Worm (Caenorhabditis elegans) whole organism, L3 larva: ENCODE data around the gene nhr-110.

ENCODE experiments used
- R02D3.7 ChIP-seq: fragments of 150-350 bp; optimal IDR thresholded peaks from 2 replicates; lab custom pipeline; 2014; ENCODE audit warnings: missing biosample characterization, missing genetic modification characterization
- aly-2 ChIP-seq: fragments of 150-350 bp; optimal IDR thresholded peaks from 2 replicates; lab custom pipeline; 2014; ENCODE audit warnings: missing biosample characterization, missing genetic modification characterization
- ama-1 ChIP-seq: fragments of 150-350 bp; optimal IDR thresholded peaks from 2 replicates; lab custom pipeline; 2018
- ceh-16 ChIP-seq: sonication (generic microtip); optimal IDR thresholded peaks from 2 replicates; lab custom pipeline; 2017; ENCODE audit warnings: missing biosample characterization, missing genetic modification characterization
- ceh-28 ChIP-seq: fragments of 150-350 bp; optimal IDR thresholded peaks from 2 replicates; lab custom pipeline; 2014; ENCODE audit warnings: missing biosample characterization, missing genetic modification reagents, missing genetic modification characterization
- ceh-82 ChIP-seq: fragments of 150-350 bp; optimal IDR thresholded peaks from 2 replicates; lab custom pipeline; 2014; ENCODE audit warnings: missing biosample characterization, missing genetic modification characterization
- egl-5 ChIP-seq: fragments of 150-350 bp; optimal IDR thresholded peaks from 2 replicates; lab custom pipeline; 2017; ENCODE audit warnings: missing biosample characterization, missing genetic modification reagents, missing genetic modification characterization, inconsistent platforms
- elt-1 ChIP-seq: fragments of 150-350 bp; optimal IDR thresholded peaks from 2 replicates; lab custom pipeline; 2014; ENCODE audit warnings: missing biosample characterization, missing genetic modification characterization
- elt-2 ChIP-seq: sonication (generic microtip); optimal IDR thresholded peaks from 2 replicates; lab custom pipeline; 2016; ENCODE audit warnings: missing genetic modification reagents, mild to moderate bottlenecking, missing genetic modification characterization, missing compliant biosample characterization
- eor-1 ChIP-seq, 2 experiments: fragments of 150-350 bp; optimal IDR thresholded peaks; 2 replicates each; lab custom pipeline; 2014 to 2018; ENCODE audit warnings: missing biosample characterization in 2 of 2, missing genetic modification characterization in 2 of 2
- fkh-10 ChIP-seq: sonication (generic microtip); optimal IDR thresholded peaks from 2 replicates; lab custom pipeline; 2017; ENCODE audit warnings: missing biosample characterization, missing genetic modification reagents, missing genetic modification characterization
- fkh-2 ChIP-seq: fragments of 150-350 bp; optimal IDR thresholded peaks from 2 replicates; lab custom pipeline; 2014; ENCODE audit warnings: missing biosample characterization, missing genetic modification reagents, missing genetic modification characterization
- fos-1 ChIP-seq: fragments of 150-350 bp; optimal IDR thresholded peaks from 2 replicates; lab custom pipeline; 2014; ENCODE audit warnings: missing biosample characterization, missing genetic modification characterization
- hmg-11 ChIP-seq: sonication (generic microtip); optimal IDR thresholded peaks from 2 replicates; lab custom pipeline; 2016; ENCODE audit warnings: missing genetic modification characterization, missing compliant biosample characterization
- lin-15B ChIP-seq: fragments of 150-350 bp; optimal IDR thresholded peaks from 2 replicates; lab custom pipeline; 2014; ENCODE audit warnings: missing biosample characterization, missing genetic modification characterization
- lin-39 ChIP-seq: fragments of 150-350 bp; optimal IDR thresholded peaks from 2 replicates; lab custom pipeline; 2018; ENCODE audit warnings: missing biosample characterization, missing genetic modification reagents, missing genetic modification characterization
- lsy-12 ChIP-seq: sonication (generic microtip); optimal IDR thresholded peaks from 2 replicates; lab custom pipeline; 2016; ENCODE audit warnings: mild to moderate bottlenecking, missing genetic modification characterization, missing compliant biosample characterization
- mml-1 ChIP-seq: fragments of 150-350 bp; sonication (generic microtip); optimal IDR thresholded peaks from 3 replicates; lab custom pipeline; 2014; ENCODE audit warnings: missing biosample characterization, missing genetic modification characterization
- nhr-11 ChIP-seq: fragments of 150-350 bp; optimal IDR thresholded peaks from 2 replicates; lab custom pipeline; 2014; ENCODE audit warnings: missing biosample characterization, missing genetic modification characterization
- nhr-23 ChIP-seq: fragments of 150-350 bp; optimal IDR thresholded peaks from 2 replicates; lab custom pipeline; 2014; ENCODE audit warnings: missing biosample characterization, missing genetic modification reagents, missing genetic modification characterization
- nhr-25 ChIP-seq: sonication (generic microtip); optimal IDR thresholded peaks from 2 replicates; lab custom pipeline; 2017; ENCODE audit warnings: missing biosample characterization, missing genetic modification characterization
- nhr-28 ChIP-seq: fragments of 150-350 bp; optimal IDR thresholded peaks from 2 replicates; lab custom pipeline; 2014; ENCODE audit warnings: missing biosample characterization, missing genetic modification characterization
- nhr-43 ChIP-seq: sonication (generic microtip); optimal IDR thresholded peaks from 2 replicates; lab custom pipeline; 2016; ENCODE audit warnings: mild to moderate bottlenecking, missing genetic modification characterization, missing compliant biosample characterization; ENCODE audit not compliant: poor library complexity, severe bottlenecking
- nhr-67 ChIP-seq: fragments of 150-350 bp; optimal IDR thresholded peaks from 2 replicates; lab custom pipeline; 2014; ENCODE audit warnings: missing biosample characterization, missing genetic modification characterization
- nhr-77 ChIP-seq: fragments of 150-350 bp; optimal IDR thresholded peaks from 2 replicates; lab custom pipeline; 2014; ENCODE audit warnings: missing biosample characterization, missing genetic modification characterization
- pha-4 ChIP-seq: fragments of 150-350 bp; optimal IDR thresholded peaks from 2 replicates; lab custom pipeline; 2014; ENCODE audit warnings: missing biosample characterization, missing genetic modification reagents, missing genetic modification characterization
- sea-2 ChIP-seq: fragments of 150-350 bp; sonication (generic microtip); optimal IDR thresholded peaks from 4 replicates; lab custom pipeline; 2014; ENCODE audit warnings: missing biosample characterization, missing genetic modification reagents, missing genetic modification characterization
- snpc-4 ChIP-seq: fragments of 150-350 bp; optimal IDR thresholded peaks from 2 replicates; lab custom pipeline; 2014; ENCODE audit warnings: missing biosample characterization, missing genetic modification characterization
- unc-39 ChIP-seq: sonication (generic microtip); optimal IDR thresholded peaks from 4 replicates; lab custom pipeline; 2017; ENCODE audit warnings: missing biosample characterization, missing genetic modification characterization
- unc-62 ChIP-seq: fragments of 150-350 bp; sonication (generic microtip); optimal IDR thresholded peaks from 4 replicates; lab custom pipeline; 2014; ENCODE audit warnings: missing biosample characterization, missing genetic modification reagents, missing genetic modification characterization
- zag-1 ChIP-seq: fragments of 150-350 bp; optimal IDR thresholded peaks from 2 replicates; lab custom pipeline; 2014; ENCODE audit warnings: missing biosample characterization, missing genetic modification characterization
- ztf-4 ChIP-seq: fragments of 150-350 bp; optimal IDR thresholded peaks from 2 replicates; lab custom pipeline; 2014; ENCODE audit warnings: missing biosample characterization, missing genetic modification characterization

Gene nhr-110

DNA sequence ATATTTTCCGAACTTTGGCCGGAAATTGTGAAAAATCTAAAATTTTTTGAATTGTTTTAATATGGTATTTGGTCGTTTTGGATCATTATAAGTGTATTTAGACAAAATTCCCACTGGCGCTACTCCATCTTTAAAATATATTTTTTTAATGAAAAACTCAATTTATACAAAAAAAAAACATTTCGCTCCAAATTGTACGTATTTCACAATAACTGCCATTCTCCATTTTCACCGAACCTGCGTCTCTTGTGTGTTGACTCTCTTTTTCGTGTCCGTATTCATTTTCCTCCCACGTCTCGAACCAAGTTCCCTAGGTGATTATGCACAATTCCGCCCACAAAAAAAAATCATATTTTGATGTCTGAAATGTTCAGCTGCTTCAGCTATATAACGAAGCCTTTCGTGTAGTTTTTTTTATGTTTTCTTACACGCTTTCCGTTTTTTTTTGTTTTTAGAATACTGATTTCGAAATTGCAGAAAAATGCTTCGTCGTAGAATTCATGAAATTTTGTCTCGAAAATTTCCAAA is 23.6 kb downstream of the nhr-110 start, which contains the start of gene F16B4.2:
Gene F16B4.2, plus strand, starts transcription at position 478 of the 528 bp plus-strand sequence.
- no peak for TF ChIP-seq zag-1
- no peak for TF ChIP-seq ceh-16 (tag; lab: Kevin White, UChicago)
- TF ChIP-seq hmg-11 (tag; lab: Kevin White, UChicago) = peak; percentile 13

DNA sequence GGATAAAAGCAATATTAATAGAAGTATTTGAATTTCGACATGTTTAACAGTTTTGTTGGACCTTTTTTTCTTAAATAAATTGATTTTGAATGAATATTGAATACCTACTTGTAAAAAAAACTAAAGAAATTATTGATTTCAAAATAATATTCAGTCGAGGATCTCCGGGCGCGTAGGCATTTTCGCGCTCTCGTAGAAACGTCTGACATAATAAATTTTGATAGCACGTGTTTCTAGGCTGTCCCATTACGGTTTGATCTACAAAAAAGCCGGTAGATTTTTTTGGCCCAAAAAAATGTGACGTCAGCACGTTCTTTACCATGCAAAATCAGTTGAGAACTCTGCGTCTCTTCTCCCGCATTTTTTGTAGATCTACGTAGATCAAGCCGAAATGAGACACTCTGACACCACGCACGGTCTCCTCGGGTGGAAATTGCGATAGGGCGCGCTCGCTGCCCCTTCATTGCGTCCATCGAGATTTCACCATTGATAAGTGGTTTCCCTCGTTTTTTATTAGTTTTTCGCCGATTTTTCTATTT is 29.6 kb downstream of the nhr-110 start:
- TF ChIP-seq nhr-43 = peak; percentile 54
- no peak for TF ChIP-seq nhr-67 (tag; lab: Kevin White, UChicago)
- TF ChIP-seq nhr-23 (tag; lab: Kevin White, UChicago) = peak; percentile 65

ce11 chrV:1593799-1594420 is 30.3 kb downstream of the nhr-110 start, which contains the start of gene F16B4.4:
F16B4.4 (plus strand) TSS chrV:1594019.
- TF ChIP-seq nhr-25 (tag; lab: Kevin White, UChicago) = peak; percentile 46
- TF ChIP-seq fkh-2 = no peak
- TF ChIP-seq nhr-28 = no peak
- peak; percentile 39 for TF ChIP-seq ceh-28
- no peak for TF ChIP-seq elt-1
- no peak for TF ChIP-seq hmg-11 (tag; lab: Kevin White, UChicago)
- TF ChIP-seq eor-1 (tag; optimal IDR thresholded peaks at IDR 0.05; lab: Kevin White, UChicago) = no peak
- TF ChIP-seq lsy-12 (tag; lab: Kevin White, UChicago) = peak; percentile 5
- TF ChIP-seq nhr-77 (tag; lab: Kevin White, UChicago) = no peak
- peak; percentile 19 for TF ChIP-seq nhr-23 (tag; lab: Kevin White, UChicago)
- peak; percentile 63 for TF ChIP-seq ama-1 (lab: Kevin White, UChicago)
- peak; percentile 66 for TF ChIP-seq nhr-43
- no peak for TF ChIP-seq elt-2 (tag; lab: Kevin White, UChicago)
- no peak for TF ChIP-seq mml-1 (tag; lab: Kevin White, UChicago)
- no peak for TF ChIP-seq ceh-82 (tag; lab: Kevin White, UChicago)
- no peak for TF ChIP-seq sea-2 (GFP tag; lab: Kevin White, UChicago)
- TF ChIP-seq ceh-16 (tag; lab: Kevin White, UChicago) = no peak
- TF ChIP-seq fkh-10 (GFP tag; lab: Kevin White, UChicago) = no peak

ce11 chrV:1588128-1588527 is 36.1 kb downstream of the nhr-110 start, which contains the start of gene F16B4.5:
F16B4.5 (plus strand) TSS chrV:1588428.
- TF ChIP-seq unc-39 (tag; lab: Kevin White, UChicago) = no peak
- no peak for TF ChIP-seq ceh-28
- TF ChIP-seq lin-15B (tag; lab: Kevin White, UChicago) = no peak
- TF ChIP-seq fos-1 = no peak
- TF ChIP-seq egl-5 = no peak
- no peak for TF ChIP-seq pha-4 (tag; lab: Kevin White, UChicago)
- no peak for TF ChIP-seq ztf-4 (tag; lab: Kevin White, UChicago)
- no peak for TF ChIP-seq nhr-25 (tag; lab: Kevin White, UChicago)
- no peak for TF ChIP-seq ama-1 (lab: Kevin White, UChicago)
- no peak for TF ChIP-seq hmg-11 (tag; lab: Kevin White, UChicago)

DNA sequence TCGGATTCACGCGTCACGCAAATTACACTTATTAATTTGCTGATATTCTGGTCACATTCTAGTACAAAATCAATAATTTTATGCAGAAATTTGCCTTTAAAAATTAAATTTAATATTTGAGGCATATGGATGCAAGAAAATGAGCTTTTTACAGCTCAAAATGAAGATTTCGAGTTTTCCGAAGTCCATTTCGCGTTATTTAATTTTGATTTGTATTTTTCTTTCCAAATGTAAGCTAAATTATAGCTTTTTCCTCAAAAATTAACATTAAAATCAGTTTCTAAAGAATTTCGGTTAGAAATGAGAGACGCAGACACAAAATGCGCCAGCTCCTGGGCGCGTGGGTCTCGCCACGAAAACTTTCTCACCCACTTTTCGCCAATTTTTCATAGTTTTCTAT is 37.3 kb downstream of the nhr-110 start, which contains the start of gene F16B4.6:
Gene F16B4.6, plus strand, starts transcription at position 301 of the 400 bp plus-strand sequence.
- TF ChIP-seq ceh-28 (no peak), aly-2 (no peak), lin-39 (tag; lab: Kevin White, UChicago) (no peak), sea-2 (GFP tag; lab: Kevin White, UChicago) (no peak), ceh-82 (tag; lab: Kevin White, UChicago) (no peak), elt-1 (no peak), unc-62 (GFP tag; lab: Kevin White, UChicago) (no peak), unc-39 (tag; lab: Kevin White, UChicago) (no peak), nhr-77 (tag; lab: Kevin White, UChicago) (no peak), R02D3.7 (tag; lab: Kevin White, UChicago) (no peak), snpc-4 (tag; lab: Kevin White, UChicago) (no peak), nhr-11 (no peak)
